Worm (Caenorhabditis elegans): ENCODE results near the gene T07D4.2.

ce11 chrII:8851996-8852587, 21.6 kb downstream of the T07D4.2 start, which contains the start of gene oac-46:
- no peak for TF ChIP-seq nhr-11 (tag; optimal IDR thresholded peaks at IDR 0.05)
- TF ChIP-seq snu-23 (GFP tag; optimal IDR thresholded peaks at IDR 0.05), result peak; percentile 18
- TF ChIP-seq nhr-76 (tag; optimal IDR thresholded peaks at IDR 0.05), result no peak

Measured in whole organism, L1 larva.